Worm (Caenorhabditis elegans) whole organism, late embryonic: ENCODE results near the gene dsb-2.

Source experiments
- C08G9.2 ChIP-seq: sonication (generic microtip); optimal IDR thresholded peaks from 2 replicates; lab custom pipeline; 2016; ENCODE audit warnings: mild to moderate bottlenecking, missing genetic modification characterization, moderate library complexity, missing compliant biosample characterization
- ama-1 ChIP-seq: fragments of 150-350 bp; optimal IDR thresholded peaks from 2 replicates; lab custom pipeline; 2014
- ceh-18 ChIP-seq: sonication (generic microtip); optimal IDR thresholded peaks from 2 replicates; lab custom pipeline; 2016; ENCODE audit warnings: missing genetic modification characterization, missing compliant biosample characterization
- ceh-9 ChIP-seq: sonication (generic microtip); optimal IDR thresholded peaks from 2 replicates; lab custom pipeline; 2016; ENCODE audit warnings: mild to moderate bottlenecking, missing genetic modification characterization, inconsistent platforms, missing compliant biosample characterization
- hlh-30 ChIP-seq: sonication (generic microtip); optimal IDR thresholded peaks from 2 replicates; lab custom pipeline; 2017; ENCODE audit warnings: antibody characterized with exemption, missing genetic modification characterization, missing compliant biosample characterization; ENCODE audit not compliant: insufficient read depth
- nfya-1 ChIP-seq: sonication (generic microtip); optimal IDR thresholded peaks from 2 replicates; lab custom pipeline; 2017; ENCODE audit warnings: missing genetic modification characterization, mild to moderate bottlenecking, missing compliant biosample characterization, antibody characterized with exemption, moderate library complexity
- pha-2 ChIP-seq: sonication (generic microtip); optimal IDR thresholded peaks from 2 replicates; lab custom pipeline; 2017; ENCODE audit warnings: mild to moderate bottlenecking, missing genetic modification characterization, missing compliant biosample characterization
- sox-4 ChIP-seq: sonication (generic microtip); optimal IDR thresholded peaks from 2 replicates; lab custom pipeline; 2017; ENCODE audit warnings: mild to moderate bottlenecking, missing genetic modification characterization, inconsistent platforms, missing compliant biosample characterization
- tbx-2 ChIP-seq: sonication (generic microtip); optimal IDR thresholded peaks from 2 replicates; lab custom pipeline; 2016; ENCODE audit warnings: missing genetic modification characterization, missing compliant biosample characterization

DNA sequence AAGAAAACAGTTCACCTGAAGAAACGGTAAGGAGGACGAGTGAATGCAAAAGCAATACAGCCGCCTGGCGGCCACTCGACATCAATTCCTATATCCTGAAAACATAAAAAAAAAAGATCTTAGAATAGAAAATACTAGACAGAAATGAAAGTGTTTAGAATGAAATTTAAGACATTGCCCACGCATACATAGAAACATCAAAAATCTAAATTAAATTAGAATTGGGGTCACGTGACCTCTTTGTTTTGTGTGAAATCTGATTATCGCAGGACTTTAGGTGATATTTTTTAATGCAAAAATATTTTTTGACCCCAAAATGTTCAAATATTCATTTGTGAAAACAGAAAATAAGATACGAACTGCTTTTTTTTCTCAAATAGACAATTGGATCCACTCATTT, 33.1 kb upstream of the dsb-2 start, which contains the start of gene acr-20:
- TF ChIP-seq ama-1: no peak
- no peak for TF ChIP-seq tbx-2 (tag; lab: Kevin White, UChicago)
- TF ChIP-seq ceh-9 (tag; lab: Kevin White, UChicago): no peak
- no peak for TF ChIP-seq sox-4 (tag; lab: Kevin White, UChicago)
- TF ChIP-seq hlh-30 (tag; lab: Kevin White, UChicago): peak; percentile 15
- TF ChIP-seq C08G9.2: no peak
- TF ChIP-seq nfya-1 (tag; lab: Kevin White, UChicago): no peak
- TF ChIP-seq pha-2: no peak
- TF ChIP-seq ceh-18 (tag; lab: Kevin White, UChicago): no peak
